Fruit fly (Drosophila melanogaster): ENCODE data around the gene Arp5.
A peak's percentile ranks its signal among the peaks of the same experiment; 100 is the strongest.

Arp5 gene

DNA sequence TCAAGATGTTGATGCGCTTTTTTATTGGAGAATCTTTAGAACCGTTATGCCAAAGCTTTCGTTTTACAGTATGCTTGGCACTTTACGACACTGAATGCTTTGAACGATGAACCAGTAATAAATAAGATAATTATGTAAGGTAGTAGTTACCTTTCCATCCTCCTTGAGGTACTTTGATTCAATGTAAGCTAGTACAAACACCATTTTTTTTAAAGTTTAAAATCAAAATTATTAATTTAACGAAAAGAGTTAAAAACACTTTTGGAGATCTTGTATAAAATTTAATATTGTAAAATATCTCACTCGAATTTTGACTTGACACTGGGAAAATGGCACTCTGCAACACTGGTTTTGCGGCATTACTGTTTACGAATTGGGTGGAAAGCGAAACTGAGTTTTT, at the start of gene Arp5, which contains the start of gene CG7208:
Arp5 (plus strand) TSS at position 114 of the 400 bp plus-strand sequence.
CG7208 (minus strand) TSS at position 331 of the 400 bp plus-strand sequence.
- TF ChIP-seq CG34367 (tag; optimal IDR thresholded peaks at IDR 0.05), result no peak
- TF ChIP-seq D1 (tag; optimal IDR thresholded peaks at IDR 0.05), result no peak
- TF ChIP-seq CG32121 (GFP tag; IDR thresholded peaks at IDR 0.05), result peak; percentile 45
- TF ChIP-seq CG4496 (GFP tag; IDR thresholded peaks at IDR 0.05), result peak; percentile 69; the same call in 2 of the 3 replicates
- TF ChIP-seq CG8301 (tag; optimal IDR thresholded peaks at IDR 0.05), result no peak
- peak; percentile 53 for TF ChIP-seq CG17806 (tag; optimal IDR thresholded peaks at IDR 0.05)
- peak; percentile 37 for TF ChIP-seq CG9948 (tag; optimal IDR thresholded peaks at IDR 0.05)
- TF ChIP-seq Ets98B (GFP tag; IDR thresholded peaks at IDR 0.05), result peak; percentile 23
- peak; percentile 36 for TF ChIP-seq Snoo (tag; optimal IDR thresholded peaks at IDR 0.05)
- no peak for TF ChIP-seq CG12605 (GFP tag; IDR thresholded peaks at IDR 0.05)
- peak; percentile 51 for TF ChIP-seq CG8159 (tag; optimal IDR thresholded peaks at IDR 0.05)
- no peak for TF ChIP-seq CG10348 (GFP tag; IDR thresholded peaks at IDR 0.05)
- peak; percentile 51 for TF ChIP-seq CG15710 (tag; optimal IDR thresholded peaks at IDR 0.05)
- no peak for TF ChIP-seq EcR (GFP tag; optimal IDR thresholded peaks at IDR 0.05)

DNA sequence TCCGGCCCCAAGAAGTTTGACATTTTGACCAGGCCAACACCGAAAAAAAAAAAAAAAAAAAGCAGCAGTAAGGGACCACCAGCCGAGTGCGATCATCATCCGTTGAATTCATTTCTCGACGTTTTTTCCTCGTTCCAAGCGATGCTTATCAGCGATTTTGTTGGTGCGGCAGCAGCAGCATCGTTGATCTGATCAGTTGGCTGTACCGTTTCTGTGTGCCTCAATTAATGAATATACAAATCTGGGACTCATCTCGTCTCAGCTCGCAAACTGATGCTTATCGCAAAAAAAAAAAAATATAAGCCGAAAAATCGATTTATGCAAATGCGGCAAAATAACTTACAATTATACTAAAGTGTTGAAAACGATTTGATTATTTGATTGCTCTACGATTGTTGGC, 40.4 kb upstream of the Arp5 start:
- TF ChIP-seq CG15710 (tag; optimal IDR thresholded peaks at IDR 0.05) (no peak), CG4496 (GFP tag; IDR thresholded peaks at IDR 0.05) (no peak), Pif1A (GFP tag; optimal IDR thresholded peaks at IDR 0.05) (no peak), CG14655 (GFP tag; optimal IDR thresholded peaks at IDR 0.05) (no peak), EcR (GFP tag; optimal IDR thresholded peaks at IDR 0.05) (no peak), CG8301 (tag; optimal IDR thresholded peaks at IDR 0.05) (no peak), Pif1B (GFP tag; optimal IDR thresholded peaks at IDR 0.05) (no peak), CG10348 (GFP tag; IDR thresholded peaks at IDR 0.05) (no peak)

DNA sequence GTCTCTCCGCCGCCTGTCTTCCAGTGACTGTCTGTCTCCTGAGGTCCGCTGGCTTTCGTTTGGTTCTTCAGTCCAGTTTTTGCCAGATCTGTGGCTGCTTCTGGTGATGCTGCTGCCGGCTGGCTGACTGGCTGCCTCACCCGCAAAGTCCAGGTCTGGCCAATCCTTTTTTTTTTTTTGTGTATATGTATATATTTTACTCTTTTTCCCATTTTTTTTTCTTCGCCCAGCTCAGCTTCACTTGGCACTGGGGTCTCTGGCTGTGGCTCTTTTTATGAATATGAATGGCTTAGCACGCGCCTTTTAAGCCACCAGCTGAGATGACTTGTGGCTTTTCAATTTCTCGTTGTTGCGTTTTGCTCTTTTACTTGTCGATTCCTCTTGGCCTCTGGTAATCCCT, 38.7 kb upstream of the Arp5 start:
- TF ChIP-seq Snoo (tag; optimal IDR thresholded peaks at IDR 0.05) (no peak), CG17806 (tag; optimal IDR thresholded peaks at IDR 0.05) (peak; percentile 21), CG12605 (GFP tag; IDR thresholded peaks at IDR 0.05) (no peak), rn (GFP tag; IDR thresholded peaks at IDR 0.05) (no peak), gl (tag; optimal IDR thresholded peaks at IDR 0.05) (peak; percentile 60), CG13204 (GFP tag; optimal IDR thresholded peaks at IDR 0.05) (peak; percentile 76), CG4496 (GFP tag; IDR thresholded peaks at IDR 0.05) (peak; percentile 69; the same call in 2 of the 3 replicates), EcR (GFP tag; optimal IDR thresholded peaks at IDR 0.05) (peak; percentile 21), CG15710 (tag; optimal IDR thresholded peaks at IDR 0.05) (peak; percentile 50), CG9948 (tag; optimal IDR thresholded peaks at IDR 0.05) (no peak), CG14655 (GFP tag; optimal IDR thresholded peaks at IDR 0.05) (peak; percentile 5), fd96Ca (GFP tag; IDR thresholded peaks at IDR 0.05) (no peak), Ets98B (GFP tag; IDR thresholded peaks at IDR 0.05) (no peak), D1 (tag; optimal IDR thresholded peaks at IDR 0.05) (no peak), CG10348 (GFP tag; IDR thresholded peaks at IDR 0.05) (no peak), Pif1A (GFP tag; optimal IDR thresholded peaks at IDR 0.05) (no peak), CG32121 (GFP tag; IDR thresholded peaks at IDR 0.05) (no peak), Pif1B (GFP tag; optimal IDR thresholded peaks at IDR 0.05) (peak; percentile 18), CG8159 (tag; optimal IDR thresholded peaks at IDR 0.05) (peak; percentile 44), CG34367 (tag; optimal IDR thresholded peaks at IDR 0.05) (peak; percentile 9), CG8301 (tag; optimal IDR thresholded peaks at IDR 0.05) (no peak)

DNA sequence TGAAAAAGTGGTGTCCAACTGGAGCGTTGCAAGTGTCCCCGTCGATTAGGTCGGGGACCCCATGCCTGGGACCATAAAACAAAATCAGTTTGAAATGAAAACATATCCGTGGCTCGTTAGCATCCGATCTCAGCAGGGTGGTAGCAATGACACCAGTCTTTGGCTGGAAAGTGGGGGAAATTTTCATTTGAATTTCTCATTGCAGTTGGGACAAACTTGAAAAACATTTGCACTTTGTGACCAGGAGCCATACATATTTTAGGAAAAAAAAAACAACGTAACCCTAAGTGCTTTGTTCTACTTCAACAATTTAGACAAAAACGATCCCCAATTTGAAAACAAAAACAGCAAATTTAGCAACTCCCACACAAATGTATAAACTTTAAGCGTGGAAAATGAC, 33.5 kb upstream of the Arp5 start, which contains the start of gene CG14316:
CG14316 (plus strand) TSS at position 301 of the 400 bp plus-strand sequence.
- no peak for TF ChIP-seq CG32121 (GFP tag; IDR thresholded peaks at IDR 0.05)

DNA sequence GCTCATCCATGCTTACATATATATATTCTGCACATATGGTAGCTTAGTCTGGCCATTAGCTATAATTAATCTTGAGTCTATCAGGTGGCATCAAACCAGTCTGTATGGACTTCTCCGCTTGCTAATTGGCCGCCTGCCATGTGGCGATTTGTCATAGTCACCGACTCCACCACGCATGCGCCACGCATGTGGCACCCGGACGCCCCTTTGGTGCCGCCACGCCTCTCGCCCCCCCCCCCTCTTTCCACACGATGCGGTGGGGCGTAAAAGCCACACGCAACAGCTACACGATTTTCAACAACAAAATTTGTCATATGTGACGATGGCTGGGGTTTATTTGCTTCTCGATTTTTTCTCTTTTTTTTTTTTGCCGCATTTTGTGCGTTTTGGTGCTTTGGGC, 31.6 kb upstream of the Arp5 start:
- TF ChIP-seq CG4496 (GFP tag; IDR thresholded peaks at IDR 0.05), result 0 out of 3 replicates have a peak, but pooled peaks have one; percentile 33
- no peak for TF ChIP-seq CG8301 (tag; optimal IDR thresholded peaks at IDR 0.05)
- no peak for TF ChIP-seq CG32121 (GFP tag; IDR thresholded peaks at IDR 0.05)
- no peak for TF ChIP-seq gl (tag; optimal IDR thresholded peaks at IDR 0.05)
- TF ChIP-seq CG15710 (tag; optimal IDR thresholded peaks at IDR 0.05), result no peak

DNA sequence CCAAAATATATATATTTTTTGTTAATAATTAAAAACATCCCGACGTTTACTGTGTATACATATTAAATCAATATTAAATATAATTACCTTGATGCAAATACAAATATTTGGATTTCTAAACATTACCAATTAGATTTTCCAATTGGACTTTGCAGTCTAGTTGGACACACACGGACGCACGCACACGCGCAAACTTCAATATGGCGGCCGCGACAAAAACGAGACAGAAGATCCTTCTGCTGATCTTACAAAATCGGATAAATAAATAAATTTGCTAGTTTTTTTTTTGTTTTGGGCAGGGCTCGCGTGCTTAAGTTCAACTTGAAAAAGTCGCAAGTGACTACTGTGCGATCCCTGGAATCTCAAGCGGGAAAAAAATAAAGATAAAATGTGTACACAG, 28.7 kb upstream of the Arp5 start:
- TF ChIP-seq CG15710 (tag; optimal IDR thresholded peaks at IDR 0.05) (no peak), CG32121 (GFP tag; IDR thresholded peaks at IDR 0.05) (no peak), gl (tag; optimal IDR thresholded peaks at IDR 0.05) (no peak), Ets98B (GFP tag; IDR thresholded peaks at IDR 0.05) (no peak), rn (GFP tag; IDR thresholded peaks at IDR 0.05) (no peak), CG10348 (GFP tag; IDR thresholded peaks at IDR 0.05) (no peak), Pif1B (GFP tag; optimal IDR thresholded peaks at IDR 0.05) (no peak), CG9948 (tag; optimal IDR thresholded peaks at IDR 0.05) (no peak), CG8159 (tag; optimal IDR thresholded peaks at IDR 0.05) (no peak), CG4496 (GFP tag; IDR thresholded peaks at IDR 0.05) (no peak), CG12605 (GFP tag; IDR thresholded peaks at IDR 0.05) (no peak), fd96Ca (GFP tag; IDR thresholded peaks at IDR 0.05) (no peak)

DNA sequence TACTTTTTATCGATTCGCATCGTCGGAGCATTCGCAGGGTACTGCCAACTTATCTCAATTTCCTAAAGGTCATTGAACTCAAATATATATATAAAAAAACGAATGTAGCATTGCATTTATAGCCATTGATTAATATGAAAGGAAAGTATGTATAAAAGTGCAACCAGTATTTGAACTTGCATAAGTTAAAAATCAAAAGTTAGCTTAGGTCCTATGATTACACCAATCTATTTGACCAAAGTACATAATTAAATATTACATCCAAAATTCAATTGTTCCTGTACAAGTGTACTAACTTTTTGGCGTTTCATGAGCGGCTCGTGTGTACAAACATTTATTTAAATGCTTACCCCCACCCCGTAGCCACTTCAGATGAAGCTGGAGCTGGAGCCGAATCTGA, 27.8 kb upstream of the Arp5 start:
- TF ChIP-seq CG13204 (GFP tag; optimal IDR thresholded peaks at IDR 0.05) (no peak), CG8159 (tag; optimal IDR thresholded peaks at IDR 0.05) (peak; percentile 47), CG15710 (tag; optimal IDR thresholded peaks at IDR 0.05) (peak; percentile 22), Snoo (tag; optimal IDR thresholded peaks at IDR 0.05) (peak; percentile 52), Pif1B (GFP tag; optimal IDR thresholded peaks at IDR 0.05) (peak; percentile 38), gl (tag; optimal IDR thresholded peaks at IDR 0.05) (no peak), CG9948 (tag; optimal IDR thresholded peaks at IDR 0.05) (peak; percentile 23), EcR (GFP tag; optimal IDR thresholded peaks at IDR 0.05) (peak; percentile 40), CG8301 (tag; optimal IDR thresholded peaks at IDR 0.05) (peak; percentile 12), Pif1A (GFP tag; optimal IDR thresholded peaks at IDR 0.05) (peak; percentile 25), CG32121 (GFP tag; IDR thresholded peaks at IDR 0.05) (no peak)

Measured in whole organism, pupa.